Fruit fly (Drosophila melanogaster) whole organism, wandering third instar larva: ENCODE results near the gene ppk23.

Experiments used
- Abd-B ChIP-seq: fragments of >200 bp; optimal IDR thresholded peaks from 2 replicates; lab custom pipeline; 2017; ENCODE audit warnings: missing biosample characterization, missing genetic modification characterization
- CG32264 ChIP-seq: fragments of 200-800 bp; sonication (Bioruptor generic); optimal IDR thresholded peaks from 2 replicates; lab custom pipeline; 2016; ENCODE audit warnings: missing biosample characterization, missing genetic modification characterization
- CG9705 ChIP-seq: fragments of 200-800 bp; sonication (Bioruptor generic); optimal IDR thresholded peaks from 2 replicates; lab custom pipeline; 2018; ENCODE audit warnings: missing biosample characterization, mild to moderate bottlenecking, missing genetic modification characterization
- CrebA ChIP-seq: fragments of 200-800 bp; sonication (Bioruptor generic); optimal IDR thresholded peaks from 2 replicates; lab custom pipeline; 2016; ENCODE audit warnings: missing biosample characterization, mild to moderate bottlenecking, missing genetic modification characterization, borderline replicate concordance
- Dfd ChIP-seq: fragments of >200 bp; optimal IDR thresholded peaks from 2 replicates; lab custom pipeline; 2017; ENCODE audit warnings: missing biosample characterization, missing genetic modification characterization
- Dif ChIP-seq: fragments of 200-275, 200-300 bp; sonication (Bioruptor generic); optimal IDR thresholded peaks from 2 replicates; lab custom pipeline; 2018; ENCODE audit warnings: missing biosample characterization, missing genetic modification characterization; ENCODE audit not compliant: partially characterized antibody
- GATAd ChIP-seq: sonication (Bioruptor generic); optimal IDR thresholded peaks from 2 replicates; lab custom pipeline; 2016; ENCODE audit warnings: missing biosample characterization, missing genetic modification characterization
- HLH106 ChIP-seq: fragments of 200-800 bp; optimal IDR thresholded peaks from 3 replicates; lab custom pipeline; 2019; ENCODE audit warnings: missing biosample characterization, mild to moderate bottlenecking, missing genetic modification characterization, moderate library complexity
- Hnf4 ChIP-seq: fragments of 200-800 bp; sonication (Bioruptor generic); optimal IDR thresholded peaks from 2 replicates; lab custom pipeline; 2016; ENCODE audit warnings: missing biosample characterization, mild to moderate bottlenecking, missing genetic modification characterization
- Hr78 ChIP-seq: fragments of >200 bp; optimal IDR thresholded peaks from 2 replicates; lab custom pipeline; 2017; ENCODE audit warnings: missing biosample characterization, missing genetic modification characterization
- Hr83 ChIP-seq: fragments of 200-300 bp; sonication (Bioruptor generic); optimal IDR thresholded peaks from 2 replicates; lab custom pipeline; 2016; ENCODE audit warnings: missing biosample characterization, mild to moderate bottlenecking, missing genetic modification characterization, moderate library complexity; ENCODE audit not compliant: poor library complexity, severe bottlenecking
- Jra ChIP-seq: sonication (Bioruptor generic); optimal IDR thresholded peaks from 2 replicates; lab custom pipeline; 2016; ENCODE audit warnings: missing biosample characterization, missing genetic modification characterization
- Mio ChIP-seq: sonication (Bioruptor generic); optimal IDR thresholded peaks from 2 replicates; lab custom pipeline; 2016; ENCODE audit warnings: missing biosample characterization, missing genetic modification characterization
- Myc ChIP-seq: fragments of >200 bp; optimal IDR thresholded peaks from 2 replicates; lab custom pipeline; 2017
- N ChIP-seq: fragments of >200 bp; optimal IDR thresholded peaks from 2 replicates; lab custom pipeline; 2018; ENCODE audit warnings: missing biosample characterization, missing external identifiers, missing genetic modification characterization
- OdsH ChIP-seq: fragments of 200-800 bp; sonication (Bioruptor generic); optimal IDR thresholded peaks from 2 replicates; lab custom pipeline; 2016; ENCODE audit warnings: missing biosample characterization, mild to moderate bottlenecking, missing genetic modification characterization
- Rel ChIP-seq, 2 experiments: fragments of 200-800 bp; sonication (Bioruptor generic) in 1 of 2; optimal IDR thresholded peaks; 2 replicates in 1 of 2; 3 replicates in 1 of 2; lab custom pipeline; 2016 to 2019; ENCODE audit warnings: mild to moderate bottlenecking in 2 of 2, missing biosample characterization in 2 of 2, missing genetic modification characterization in 2 of 2, moderate library complexity in 1 of 2
- Sp1 ChIP-seq: fragments of 200-800 bp; sonication (Bioruptor generic); optimal IDR thresholded peaks from 3 replicates; lab custom pipeline; 2019; ENCODE audit warnings: missing biosample characterization, mild to moderate bottlenecking, missing genetic modification characterization, moderate library complexity
- Vsx2 ChIP-seq: fragments of 200-300, 225-300 bp; sonication (Bioruptor generic); optimal IDR thresholded peaks from 2 replicates; lab custom pipeline; 2018; ENCODE audit warnings: missing biosample characterization, missing genetic modification characterization; ENCODE audit not compliant: partially characterized antibody
- br ChIP-seq: fragments of 200-800 bp; sonication (Bioruptor generic); optimal IDR thresholded peaks from 2 replicates; lab custom pipeline; 2016; ENCODE audit warnings: missing biosample characterization, missing genetic modification characterization
- brk ChIP-seq: fragments of 200-800 bp; sonication (Bioruptor generic); optimal IDR thresholded peaks from 2 replicates; lab custom pipeline; 2016; ENCODE audit warnings: missing biosample characterization, mild to moderate bottlenecking, missing genetic modification characterization
- dl ChIP-seq, 2 experiments: fragments of 175-275, 200-275 bp in 1 of 2; fragments of 200-275 bp in 1 of 2; sonication (Bioruptor generic); optimal IDR thresholded peaks; lab custom pipeline; 2018; ENCODE audit warnings: mild to moderate bottlenecking in 2 of 2, missing biosample characterization in 2 of 2, missing genetic modification characterization in 2 of 2, moderate library complexity in 2 of 2; ENCODE audit not compliant: partially characterized antibody in 2 of 2, insufficient read depth in 1 of 2
- dmrt93B ChIP-seq: fragments of 200-800 bp; sonication (Bioruptor generic); optimal IDR thresholded peaks from 2 replicates; lab custom pipeline; 2018; ENCODE audit warnings: missing biosample characterization, mild to moderate bottlenecking, missing genetic modification characterization
- dsf ChIP-seq: sonication (Bioruptor generic); optimal IDR thresholded peaks from 2 replicates; lab custom pipeline; 2016; ENCODE audit warnings: missing biosample characterization, missing genetic modification characterization, borderline replicate concordance
- ey ChIP-seq: fragments of 200-800 bp; sonication (Bioruptor generic); optimal IDR thresholded peaks from 2 replicates; lab custom pipeline; 2016; ENCODE audit warnings: missing biosample characterization, missing genetic modification characterization
- foxo ChIP-seq, 2 experiments: fragments of 200-800 bp; sonication (Bioruptor generic); optimal IDR thresholded peaks; 2 replicates in 1 of 2; 3 replicates in 1 of 2; lab custom pipeline; 2016 to 2017; ENCODE audit warnings: missing biosample characterization in 2 of 2, missing genetic modification characterization in 2 of 2
- fru ChIP-seq: fragments of 200-800 bp; sonication (Bioruptor generic); optimal IDR thresholded peaks from 3 replicates; lab custom pipeline; 2016; ENCODE audit warnings: missing biosample characterization, mild to moderate bottlenecking, missing genetic modification characterization
- h ChIP-seq: fragments of 200-800 bp; sonication (Bioruptor generic); optimal IDR thresholded peaks from 3 replicates; lab custom pipeline; 2016; ENCODE audit warnings: missing biosample characterization, mild to moderate bottlenecking, missing genetic modification characterization
- jim ChIP-seq: fragments of 175-275, 200-325 bp; sonication (Bioruptor generic); optimal IDR thresholded peaks from 2 replicates; lab custom pipeline; 2016; ENCODE audit warnings: missing biosample characterization, mild to moderate bottlenecking, missing genetic modification characterization
- lola ChIP-seq: fragments of >200 bp; optimal IDR thresholded peaks from 2 replicates; lab custom pipeline; 2017; ENCODE audit warnings: missing biosample characterization, missing genetic modification characterization
- pan ChIP-seq: fragments of >200 bp; optimal IDR thresholded peaks from 2 replicates; lab custom pipeline; 2017
- psq ChIP-seq: fragments of 200-800 bp; sonication (Bioruptor generic); optimal IDR thresholded peaks from 3 replicates; lab custom pipeline; 2017; ENCODE audit warnings: missing biosample characterization, mild to moderate bottlenecking, missing genetic modification characterization, moderate library complexity
- rgr ChIP-seq: fragments of 200-800 bp; sonication (Bioruptor generic); optimal IDR thresholded peaks from 3 replicates; lab custom pipeline; 2016; ENCODE audit warnings: missing biosample characterization, mild to moderate bottlenecking, missing genetic modification characterization
- sage ChIP-seq: fragments of 200-800 bp; sonication (Bioruptor generic); optimal IDR thresholded peaks from 2 replicates; lab custom pipeline; 2016; ENCODE audit warnings: missing biosample characterization, mild to moderate bottlenecking, missing genetic modification characterization
- sv ChIP-seq: fragments of 200-800 bp; sonication (Bioruptor generic); optimal IDR thresholded peaks from 3 replicates; lab custom pipeline; 2016; ENCODE audit warnings: missing biosample characterization, missing genetic modification characterization
- tai ChIP-seq: sonication (Bioruptor generic); optimal IDR thresholded peaks from 2 replicates; lab custom pipeline; 2016; ENCODE audit warnings: missing biosample characterization, missing genetic modification characterization
- usp ChIP-seq: fragments of >200 bp; optimal IDR thresholded peaks from 2 replicates; lab custom pipeline; 2017; ENCODE audit warnings: missing biosample characterization, missing genetic modification characterization
- woc ChIP-seq: sonication (Bioruptor generic); optimal IDR thresholded peaks from 2 replicates; lab custom pipeline; 2016; ENCODE audit warnings: missing biosample characterization, mild to moderate bottlenecking, missing genetic modification characterization

The ppk23 gene

dm6 chrX:17597622-17598021, 28.6 kb upstream of the ppk23 start:
- TF ChIP-seq jim (GFP tag; lab: Kevin White, UChicago) (no peak), lola (no peak), Dfd (GFP tag; lab: Kevin White, UChicago) (peak; percentile 94)

- TF ChIP-seq Rel (GFP tag; optimal IDR thresholded peaks at IDR 0.05; lab: Kevin White, UChicago) (peak; percentile 55), Rel (tag; optimal IDR thresholded peaks at IDR 0.05; lab: Kevin White, UChicago) (peak; percentile 30), h (GFP tag; lab: Kevin White, UChicago) (peak; percentile 92), OdsH (peak; percentile 87), Vsx2 (no peak), pan (lab: Kevin White, UChicago) (peak; percentile 41), GATAd (GFP tag; lab: Kevin White, UChicago) (no peak), psq (GFP tag; lab: Kevin White, UChicago) (peak; percentile 80), dmrt93B (peak; percentile 73), br (GFP tag; lab: Kevin White, UChicago) (peak; percentile 83), Hr83 (peak; percentile 32), brk (GFP tag; lab: Kevin White, UChicago) (peak; percentile 74), Hnf4 (peak; percentile 82), jim (GFP tag; lab: Kevin White, UChicago) (no peak), ey (GFP tag; lab: Kevin White, UChicago) (peak; percentile 82), Sp1 (GFP tag; lab: Kevin White, UChicago) (peak; percentile 80), foxo (GFP tag; optimal IDR thresholded peaks at IDR 0.05; lab: Kevin White, UChicago) (peak in 1 of 2 experiments; percentile 88), lola (no peak), Dfd (GFP tag; lab: Kevin White, UChicago) (no peak), dl (GFP tag; optimal IDR thresholded peaks at IDR 0.05; lab: Kevin White, UChicago; ENCODE audit: insufficient read depth in 1 of 2, partially characterized antibody in 2 of 2) (no peak), sv (peak; percentile 76), rgr (peak; percentile 86), Hr78 (GFP tag; lab: Kevin White, UChicago) (no peak), Abd-B (GFP tag; lab: Kevin White, UChicago) (no peak), fru (peak; percentile 81), usp (no peak), Mio (no peak), dsf (GFP tag; lab: Kevin White, UChicago) (peak; percentile 49), HLH106 (tag; lab: Kevin White, UChicago) (peak; percentile 85), Jra (GFP tag; lab: Kevin White, UChicago) (peak; percentile 64), CG9705 (GFP tag; lab: Kevin White, UChicago) (no peak), N (GFP tag; lab: Kevin White, UChicago) (no peak), sage (GFP tag; lab: Kevin White, UChicago) (peak; percentile 78), CrebA (GFP tag; lab: Kevin White, UChicago) (no peak), Myc (lab: Kevin White, UChicago) (no peak), tai (GFP tag; lab: Kevin White, UChicago) (no peak), woc (GFP tag; lab: Kevin White, UChicago) (peak; percentile 69), CG32264 (GFP tag; lab: Kevin White, UChicago) (peak; percentile 14), Dif (GFP tag; lab: Kevin White, UChicago) (no peak)
Measured at dm6 chrX:17595822-17596221, 26.8 kb upstream of the ppk23 start.

- no peak for TF ChIP-seq Rel (GFP tag; optimal IDR thresholded peaks at IDR 0.05; lab: Kevin White, UChicago)
- TF ChIP-seq Rel (tag; optimal IDR thresholded peaks at IDR 0.05; lab: Kevin White, UChicago) = no peak
- no peak for TF ChIP-seq foxo (GFP tag; optimal IDR thresholded peaks at IDR 0.05; lab: Kevin White, UChicago)
- TF ChIP-seq sv = no peak
- no peak for TF ChIP-seq CG32264 (GFP tag; lab: Kevin White, UChicago)
- TF ChIP-seq Dif (GFP tag; lab: Kevin White, UChicago) = no peak
- no peak for TF ChIP-seq Sp1 (GFP tag; lab: Kevin White, UChicago)
- TF ChIP-seq Jra (GFP tag; lab: Kevin White, UChicago) = no peak
- no peak for TF ChIP-seq Hr78 (GFP tag; lab: Kevin White, UChicago)
- TF ChIP-seq Mio = no peak
- TF ChIP-seq dsf (GFP tag; lab: Kevin White, UChicago) = no peak
- no peak for TF ChIP-seq sage (GFP tag; lab: Kevin White, UChicago)
- TF ChIP-seq h (GFP tag; lab: Kevin White, UChicago) = no peak
- no peak for TF ChIP-seq ey (GFP tag; lab: Kevin White, UChicago)
- TF ChIP-seq GATAd (GFP tag; lab: Kevin White, UChicago) = no peak
- TF ChIP-seq br (GFP tag; lab: Kevin White, UChicago) = no peak
- TF ChIP-seq fru = no peak
- TF ChIP-seq Abd-B (GFP tag; lab: Kevin White, UChicago) = no peak
- TF ChIP-seq Dfd (GFP tag; lab: Kevin White, UChicago) = no peak
Measured at dm6 chrX:17594745-17595144, 25.7 kb upstream of the ppk23 start.
